Fruit fly (Drosophila melanogaster): Measurements from ENCODE around the gene CG1637.

Gene CG1637

DNA sequence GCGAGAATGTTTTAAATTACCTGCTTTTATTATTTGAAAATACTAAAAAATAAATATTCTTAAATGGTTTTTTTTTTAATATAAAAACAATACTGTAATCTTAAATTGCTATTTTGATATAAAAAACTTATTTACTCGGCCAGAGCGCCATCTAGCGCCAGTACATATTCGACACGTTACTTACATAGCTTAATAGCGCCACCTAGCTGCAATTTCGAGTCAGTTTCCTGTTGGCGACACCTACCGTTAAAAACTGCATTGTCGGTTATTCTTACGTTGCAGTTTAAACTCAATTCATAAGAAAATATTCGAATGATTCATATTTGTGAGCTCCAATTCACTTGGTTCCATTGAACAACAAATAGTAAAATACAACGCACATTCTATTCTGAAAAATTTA lies 45.3 kb downstream of the CG1637 start (continued):
- peak; percentile 41; the same call in 1 of the 2 replicates for TF ChIP-seq Rx (GFP tag; IDR thresholded peaks at IDR 0.05)
- no peak for TF ChIP-seq sens-2 (GFP tag; IDR thresholded peaks at IDR 0.05)
- peak; percentile 67 for TF ChIP-seq sisA (GFP tag; IDR thresholded peaks at IDR 0.05)
- TF ChIP-seq wdn (GFP tag; IDR thresholded peaks at IDR 0.05): no peak
- peak; percentile 72 for TF ChIP-seq Sox102F (GFP tag; optimal IDR thresholded peaks at IDR 0.05)
- TF ChIP-seq chif (GFP tag; optimal IDR thresholded peaks at IDR 0.05): peak; percentile 21 to 74
- no peak for TF ChIP-seq CG12769 (tag; optimal IDR thresholded peaks at IDR 0.05)
- TF ChIP-seq CG14050 (GFP tag; IDR thresholded peaks at IDR 0.05): peak; percentile 10; the same call in 1 of the 3 replicates
- no peak for TF ChIP-seq CG8388 (GFP tag; optimal IDR thresholded peaks at IDR 0.05)
- peak; percentile 77 for TF ChIP-seq Chrac-16 (GFP tag; optimal IDR thresholded peaks at IDR 0.05)
- TF ChIP-seq CG8359 (GFP tag; optimal IDR thresholded peaks at IDR 0.05; ENCODE audit: borderline replicate concordance): no peak
- TF ChIP-seq BEAF-32 (GFP tag; optimal IDR thresholded peaks at IDR 0.05): no peak
- TF ChIP-seq chm (GFP tag; IDR thresholded peaks at IDR 0.05): no peak
- TF ChIP-seq CG2129 (GFP tag; IDR thresholded peaks at IDR 0.05; ENCODE audit: partially characterized antibody): no peak
- peak; percentile 64; the same call in 2 of the 4 replicates for TF ChIP-seq Gug (GFP tag; IDR thresholded peaks at IDR 0.05)
- TF ChIP-seq MTF-1 (GFP tag; optimal IDR thresholded peaks at IDR 0.05; ENCODE audit: borderline replicate concordance): peak; percentile 17
- peak; percentile 65 for TF ChIP-seq CG11504 (tag; optimal IDR thresholded peaks at IDR 0.05)
- peak; percentile 44; the same call in 1 of the 2 replicates for TF ChIP-seq CG31441 (GFP tag; IDR thresholded peaks at IDR 0.05)
- TF ChIP-seq CG1529 (GFP tag; optimal IDR thresholded peaks at IDR 0.05): no peak
- TF ChIP-seq CG31388 (GFP tag; optimal IDR thresholded peaks at IDR 0.05): peak; percentile 17
- TF ChIP-seq CG12219 (GFP tag; optimal IDR thresholded peaks at IDR 0.05): peak; percentile 24
- TF ChIP-seq CG3838 (GFP tag; optimal IDR thresholded peaks at IDR 0.05): no peak
- no peak for TF ChIP-seq CG34224 (GFP tag; IDR thresholded peaks at IDR 0.05; ENCODE audit: partially characterized antibody)
- peak; percentile 77; the same call in 2 of the 3 replicates for TF ChIP-seq ase (GFP tag; IDR thresholded peaks at IDR 0.05)
- no peak for TF ChIP-seq tup (GFP tag; optimal IDR thresholded peaks at IDR 0.05)
- no peak for TF ChIP-seq ro (GFP tag; IDR thresholded peaks at IDR 0.05)
- TF ChIP-seq CG13894 (tag; optimal IDR thresholded peaks at IDR 0.05): peak; percentile 35
- peak; percentile 68; the same call in 1 of the 2 replicates for TF ChIP-seq lmd (GFP tag; IDR thresholded peaks at IDR 0.05)
- no peak for TF ChIP-seq Drgx (GFP tag; IDR thresholded peaks at IDR 0.05)
- TF ChIP-seq CG9609 (GFP tag; optimal IDR thresholded peaks at IDR 0.05): peak; percentile 47
- peak; percentile 42 for TF ChIP-seq Atf3 (GFP tag; optimal IDR thresholded peaks at IDR 0.05)
- peak; percentile 18 for TF ChIP-seq pb (GFP tag; optimal IDR thresholded peaks at IDR 0.05)
- 0 out of 2 replicates have a peak, but pooled peaks have one; percentile 15 for TF ChIP-seq esg (GFP tag; conservative IDR thresholded peaks at IDR 0.05)
- peak; percentile 87 for TF ChIP-seq NFAT (GFP tag; IDR thresholded peaks at IDR 0.05)
- peak; percentile 60 to 79 for TF ChIP-seq Pdp1 (GFP tag; optimal IDR thresholded peaks at IDR 0.05)
- TF ChIP-seq CG5953 (GFP tag; IDR thresholded peaks at IDR 0.05): peak; percentile 40; the same call in 1 of the 2 replicates
- TF ChIP-seq ac (GFP tag; optimal IDR thresholded peaks at IDR 0.05): no peak
- TF ChIP-seq CG15073 (GFP tag; optimal IDR thresholded peaks at IDR 0.05): no peak
- TF ChIP-seq ab (GFP tag; optimal IDR thresholded peaks at IDR 0.05): no peak
- peak; percentile 14 for TF ChIP-seq Sry-δ (GFP tag; optimal IDR thresholded peaks at IDR 0.05)
- TF ChIP-seq dati (GFP tag; IDR thresholded peaks at IDR 0.05): 0 out of 2 replicates have a peak, but pooled peaks have one; percentile 6
- TF ChIP-seq h (optimal IDR thresholded peaks at IDR 0.05): no peak
- TF ChIP-seq Mes4 (GFP tag; optimal IDR thresholded peaks at IDR 0.05): peak; percentile 0
- no peak for TF ChIP-seq tx (GFP tag; optimal IDR thresholded peaks at IDR 0.05)
- no peak for TF ChIP-seq dimm (GFP tag; IDR thresholded peaks at IDR 0.05)
- no peak for TF ChIP-seq Stat92E (GFP tag; optimal IDR thresholded peaks at IDR 0.05)
- no peak for TF ChIP-seq CG16779 (GFP tag; IDR thresholded peaks at IDR 0.05)
- TF ChIP-seq Oaz (GFP tag; IDR thresholded peaks at IDR 0.05): 0 out of 2 replicates have a peak, but pooled peaks have one; percentile 24
- no peak for TF ChIP-seq tap (tag; optimal IDR thresholded peaks at IDR 0.05)
- peak; percentile 30 for TF ChIP-seq HmgD (GFP tag; optimal IDR thresholded peaks at IDR 0.05)
- TF ChIP-seq grn (GFP tag; optimal IDR thresholded peaks at IDR 0.05): no peak

Measured in whole organism, embryonic.